Fruit fly (Drosophila melanogaster) whole organism, prepupa: ENCODE results near the gene Trmt61.

Source experiments
- Blimp-1 ChIP-seq: fragments of 200-800 bp; sonication (Bioruptor generic); optimal IDR thresholded peaks from 3 replicates; lab custom pipeline; 2017; ENCODE audit warnings: missing biosample characterization, missing genetic modification characterization, mild to moderate bottlenecking, moderate library complexity, missing genetic modification reagents
- CG10631 ChIP-seq: fragments of 200-800 bp; sonication (Bioruptor generic); optimal IDR thresholded peaks from 2 replicates; lab custom pipeline; 2016; ENCODE audit warnings: missing biosample characterization, missing genetic modification characterization
- CG10669 ChIP-seq: fragments of 200-800 bp; sonication (Bioruptor generic); optimal IDR thresholded peaks from 3 replicates; lab custom pipeline; 2018; ENCODE audit warnings: missing biosample characterization, mild to moderate bottlenecking, missing genetic modification characterization, moderate library complexity
- CG11294 ChIP-seq: fragments of 200-800 bp; sonication (Bioruptor generic); IDR thresholded peaks from 2 replicates; pipeline ENCODE4 v1.3.6; 2022; ENCODE audit warnings: missing biosample characterization, missing genetic modification characterization
- CG11762 ChIP-seq: fragments of 200-800 bp; sonication (Bioruptor generic); optimal IDR thresholded peaks from 3 replicates; lab custom pipeline; 2016; ENCODE audit warnings: missing biosample characterization, missing genetic modification characterization; ENCODE audit not compliant: insufficient read depth
- CG15336 ChIP-seq: fragments of 200-800 bp; sonication (Bioruptor generic); IDR thresholded peaks from 2 replicates; pipeline ENCODE4 v1.3.6; 2022; ENCODE audit warnings: missing biosample characterization, missing genetic modification characterization
- CG1621 ChIP-seq: fragments of 200-800 bp; sonication (Bioruptor generic); optimal IDR thresholded peaks from 3 replicates; lab custom pipeline; 2018; ENCODE audit warnings: missing biosample characterization, mild to moderate bottlenecking, missing genetic modification characterization
- CG16779 ChIP-seq: fragments of 200-800 bp; sonication (Bioruptor generic); optimal IDR thresholded peaks from 3 replicates; lab custom pipeline; 2017; ENCODE audit warnings: missing biosample characterization, mild to moderate bottlenecking, missing genetic modification characterization
- CG3032 ChIP-seq: fragments of 200-800 bp; optimal IDR thresholded peaks from 2 replicates; lab custom pipeline; 2019; ENCODE audit warnings: missing biosample characterization, mild to moderate bottlenecking, missing genetic modification characterization, moderate library complexity
- CG32006 ChIP-seq: fragments of 200-800 bp; sonication (Bioruptor generic); optimal IDR thresholded peaks from 3 replicates; lab custom pipeline; 2017; ENCODE audit warnings: missing biosample characterization, mild to moderate bottlenecking, missing genetic modification characterization
- CG34406 ChIP-seq: fragments of 200-800 bp; sonication (Bioruptor generic); optimal IDR thresholded peaks from 3 replicates; lab custom pipeline; 2016; ENCODE audit warnings: missing biosample characterization, missing genetic modification characterization
- CG3919 ChIP-seq: fragments of 200-800 bp; sonication (Bioruptor generic); optimal IDR thresholded peaks from 3 replicates; lab custom pipeline; 2016; ENCODE audit warnings: missing biosample characterization, missing genetic modification characterization
- CG6163 ChIP-seq: fragments of 200-800 bp; sonication (Bioruptor generic); IDR thresholded peaks from 3 replicates; pipeline ENCODE4 v1.3.6; 2022; ENCODE audit warnings: missing biosample characterization, missing genetic modification characterization
- CG6276 ChIP-seq: fragments of 200-800 bp; sonication (Bioruptor generic); optimal IDR thresholded peaks from 2 replicates; lab custom pipeline; 2017; ENCODE audit warnings: missing biosample characterization, mild to moderate bottlenecking, missing genetic modification characterization
- CG6808 ChIP-seq: fragments of 200-800 bp; sonication (Bioruptor generic); optimal IDR thresholded peaks from 3 replicates; lab custom pipeline; 2017; ENCODE audit warnings: missing biosample characterization, missing genetic modification characterization, mild to moderate bottlenecking, moderate library complexity, missing genetic modification reagents
- CG6854 ChIP-seq: fragments of 200-800 bp; sonication (Bioruptor generic); optimal IDR thresholded peaks from 2 replicates; lab custom pipeline; 2017; ENCODE audit warnings: missing biosample characterization, mild to moderate bottlenecking, missing genetic modification characterization
- CG8119 ChIP-seq: fragments of 200-800 bp; sonication (Bioruptor generic); IDR thresholded peaks from 3 replicates; pipeline ENCODE4 v1.3.6; 2022; ENCODE audit warnings: missing biosample characterization, missing genetic modification characterization
- CG8319 ChIP-seq: fragments of 200-800 bp; sonication (Bioruptor generic); optimal IDR thresholded peaks from 3 replicates; lab custom pipeline; 2016; ENCODE audit warnings: missing biosample characterization, missing genetic modification characterization
- Eip75B ChIP-seq: fragments of 200-800 bp; sonication (Bioruptor generic); optimal IDR thresholded peaks from 3 replicates; lab custom pipeline; 2016; ENCODE audit warnings: missing biosample characterization, missing genetic modification characterization
- Eip78C ChIP-seq: fragments of 200-800 bp; sonication (Bioruptor generic); peaks from one replicate; lab custom pipeline; 2016; ENCODE audit warnings: missing biosample characterization, missing genetic modification characterization
- Ets21C ChIP-seq: fragments of 200-800 bp; sonication (Bioruptor generic); optimal IDR thresholded peaks from 3 replicates; lab custom pipeline; 2016; ENCODE audit warnings: missing biosample characterization, missing genetic modification characterization
- Ets96B ChIP-seq: fragments of 200-800 bp; optimal IDR thresholded peaks from 2 replicates; lab custom pipeline; 2019; ENCODE audit warnings: missing biosample characterization, mild to moderate bottlenecking, missing genetic modification characterization, moderate library complexity
- Hr39 ChIP-seq: fragments of 200-800 bp; sonication (Bioruptor generic); optimal IDR thresholded peaks from 2 replicates; lab custom pipeline; 2016; ENCODE audit warnings: missing biosample characterization, missing genetic modification characterization
- Hr4 ChIP-seq: fragments of 200-800 bp; sonication (Bioruptor generic); optimal IDR thresholded peaks from 3 replicates; lab custom pipeline; 2016; ENCODE audit warnings: missing biosample characterization, missing genetic modification characterization
- Met ChIP-seq: fragments of 200-800 bp; sonication (Bioruptor generic); optimal IDR thresholded peaks from 3 replicates; lab custom pipeline; 2016; ENCODE audit warnings: missing biosample characterization, missing genetic modification characterization
- Smox ChIP-seq: fragments of 200-800 bp; sonication (Bioruptor generic); optimal IDR thresholded peaks from 3 replicates; lab custom pipeline; 2016; ENCODE audit warnings: missing biosample characterization, missing genetic modification characterization
- Sox14 ChIP-seq: fragments of 200-800 bp; sonication (Bioruptor generic); optimal IDR thresholded peaks from 3 replicates; lab custom pipeline; 2016; ENCODE audit warnings: missing biosample characterization, missing genetic modification characterization
- Sox15 ChIP-seq: fragments of 200-800 bp; sonication (Bioruptor generic); optimal IDR thresholded peaks from 3 replicates; lab custom pipeline; 2016; ENCODE audit warnings: missing biosample characterization, missing genetic modification characterization
- achi ChIP-seq: fragments of 200-800 bp; sonication (Bioruptor generic); optimal IDR thresholded peaks from 3 replicates; lab custom pipeline; 2016; ENCODE audit warnings: missing biosample characterization, missing genetic modification characterization
- acj6 ChIP-seq: fragments of 200-800 bp; sonication (Bioruptor generic); optimal IDR thresholded peaks from 3 replicates; lab custom pipeline; 2016; ENCODE audit warnings: missing biosample characterization, missing genetic modification characterization
- dac ChIP-seq: fragments of 200-800 bp; sonication (Bioruptor generic); optimal IDR thresholded peaks from 2 replicates; lab custom pipeline; 2017; ENCODE audit warnings: missing biosample characterization, mild to moderate bottlenecking, missing genetic modification characterization
- dsx ChIP-seq: fragments of 200-800 bp; optimal IDR thresholded peaks from 3 replicates; lab custom pipeline; 2019; ENCODE audit warnings: missing biosample characterization, mild to moderate bottlenecking, missing genetic modification characterization, moderate library complexity; ENCODE audit not compliant: poor library complexity, severe bottlenecking
- esn ChIP-seq: fragments of 200-800 bp; sonication (Bioruptor generic); optimal IDR thresholded peaks from 2 replicates; lab custom pipeline; 2016; ENCODE audit warnings: missing biosample characterization, mild to moderate bottlenecking, missing genetic modification characterization, moderate library complexity
- fkh ChIP-seq: fragments of 200-800 bp; sonication (Bioruptor generic); optimal IDR thresholded peaks from 3 replicates; lab custom pipeline; 2017; ENCODE audit warnings: missing biosample characterization, mild to moderate bottlenecking, missing genetic modification characterization, moderate library complexity
- lz ChIP-seq: fragments of 200-800 bp; sonication (Bioruptor generic); optimal IDR thresholded peaks from 3 replicates; lab custom pipeline; 2016; ENCODE audit warnings: missing biosample characterization, missing genetic modification characterization
- net ChIP-seq: fragments of 200-800 bp; sonication (Bioruptor generic); optimal IDR thresholded peaks from 3 replicates; lab custom pipeline; 2016; ENCODE audit warnings: missing biosample characterization, missing genetic modification characterization
- pdm3 ChIP-seq: fragments of 200-800 bp; sonication (Bioruptor generic); optimal IDR thresholded peaks from 3 replicates; lab custom pipeline; 2016; ENCODE audit warnings: missing biosample characterization, missing genetic modification characterization
- salr ChIP-seq, 2 experiments: fragments of 200-800 bp; sonication (Bioruptor generic); optimal IDR thresholded peaks; 3 replicates each; lab custom pipeline; 2016 to 2018; ENCODE audit warnings: missing biosample characterization in 2 of 2, missing genetic modification characterization in 2 of 2, mild to moderate bottlenecking in 1 of 2
- ss ChIP-seq, 2 experiments: fragments of 200-800 bp; sonication (Bioruptor generic); optimal IDR thresholded peaks; 2 replicates in 1 of 2; 3 replicates in 1 of 2; lab custom pipeline; 2017 to 2018; ENCODE audit warnings: mild to moderate bottlenecking in 2 of 2, missing biosample characterization in 2 of 2, missing genetic modification characterization in 2 of 2, moderate library complexity in 1 of 2
- svp ChIP-seq: fragments of 200-800 bp; sonication (Bioruptor generic); peaks from one replicate; lab custom pipeline; 2016; ENCODE audit warnings: missing biosample characterization, missing genetic modification characterization
- topi ChIP-seq: fragments of 200-800 bp; sonication (Bioruptor generic); optimal IDR thresholded peaks from 3 replicates; lab custom pipeline; 2016; ENCODE audit warnings: missing biosample characterization, missing genetic modification characterization
- vri ChIP-seq: fragments of 200-800 bp; sonication (Bioruptor generic); optimal IDR thresholded peaks from 3 replicates; lab custom pipeline; 2016; ENCODE audit warnings: missing biosample characterization, mild to moderate bottlenecking, missing genetic modification characterization

The Trmt61 gene

dm6 chr3R:26014262-26014833 is 44.9 kb upstream of the Trmt61 start, which contains the start of gene Kaz-m1:
TSS of gene Kaz-m1 (plus strand) at chr3R:26014721.
- no peak for TF ChIP-seq CG6808 (GFP tag; lab: Kevin White, UChicago)
- no peak for TF ChIP-seq fkh (GFP tag; lab: Kevin White, UChicago)
- no peak for TF ChIP-seq pdm3 (GFP tag; lab: Kevin White, UChicago)
- TF ChIP-seq dsx (GFP tag; lab: Kevin White, UChicago), result peak; percentile 22
- no peak for TF ChIP-seq svp (GFP tag; lab: Kevin White, UChicago)
- no peak for TF ChIP-seq CG8319
- TF ChIP-seq lz (GFP tag; lab: Kevin White, UChicago), result no peak
- no peak for TF ChIP-seq CG8119 (GFP tag; lab: Robert Waterston, UW)
- TF ChIP-seq CG1621 (tag; lab: Kevin White, UChicago), result no peak
- TF ChIP-seq net, result no peak
- TF ChIP-seq CG10631 (GFP tag; lab: Kevin White, UChicago), result peak; percentile 28
- TF ChIP-seq Eip78C (GFP tag; lab: Kevin White, UChicago), result peak; percentile 27
- no peak for TF ChIP-seq CG3919
- no peak for TF ChIP-seq vri (GFP tag; lab: Kevin White, UChicago)
- TF ChIP-seq Ets96B, result peak; percentile 22
- peak; percentile 29 for TF ChIP-seq CG3032 (tag; lab: Kevin White, UChicago)
- no peak for TF ChIP-seq achi (GFP tag; lab: Kevin White, UChicago)
- no peak for TF ChIP-seq Hr4 (GFP tag; lab: Kevin White, UChicago)
- TF ChIP-seq CG10669, result no peak

dm6 chr3R:26017294-26017770 is 42.0 kb upstream of the Trmt61 start:
- TF ChIP-seq Sox14 (GFP tag; lab: Kevin White, UChicago), result no peak
- no peak for TF ChIP-seq lz (GFP tag; lab: Kevin White, UChicago)
- TF ChIP-seq achi (GFP tag; lab: Kevin White, UChicago), result no peak
- 0 out of 3 replicates have a peak, but pooled peaks have one; percentile 27 for TF ChIP-seq CG6163
- TF ChIP-seq Hr4 (GFP tag; lab: Kevin White, UChicago), result no peak
- TF ChIP-seq Eip75B (GFP tag; lab: Kevin White, UChicago), result no peak
- TF ChIP-seq ss (GFP tag; optimal IDR thresholded peaks at IDR 0.05; lab: Kevin White, UChicago), result no peak
- TF ChIP-seq CG11294 (GFP tag; lab: Robert Waterston, UW), result no peak
- no peak for TF ChIP-seq CG34406

- TF ChIP-seq CG15336 (GFP tag; lab: Robert Waterston, UW) (peak; percentile 85), topi (GFP tag; lab: Kevin White, UChicago) (peak; percentile 84), CG16779 (tag; lab: Kevin White, UChicago) (peak; percentile 84), Hr4 (GFP tag; lab: Kevin White, UChicago) (peak; percentile 61), CG6854 (GFP tag; lab: Kevin White, UChicago) (peak; percentile 90), Ets21C (GFP tag; lab: Kevin White, UChicago) (peak; percentile 18), Sox15 (peak; percentile 83), CG6163 (peak; percentile 74; the same call in 2 of the 3 replicates), Met (GFP tag; lab: Kevin White, UChicago) (peak; percentile 84), CG6808 (GFP tag; lab: Kevin White, UChicago) (peak; percentile 96), Ets96B (peak; percentile 94), Hr39 (peak; percentile 25), Sox14 (GFP tag; lab: Kevin White, UChicago) (peak; percentile 70), acj6 (GFP tag; lab: Kevin White, UChicago) (peak; percentile 92), Smox (GFP tag; lab: Kevin White, UChicago) (peak; percentile 79), CG1621 (tag; lab: Kevin White, UChicago) (peak; percentile 77), CG3919 (peak; percentile 91), salr (GFP tag; optimal IDR thresholded peaks at IDR 0.05; lab: Kevin White, UChicago) (peak; percentile 53 to 89), CG32006 (peak; percentile 88), vri (GFP tag; lab: Kevin White, UChicago) (peak; percentile 64), CG11762 (GFP tag; lab: Kevin White, UChicago) (peak; percentile 81), achi (GFP tag; lab: Kevin White, UChicago) (peak; percentile 93), CG8119 (GFP tag; lab: Robert Waterston, UW) (peak; percentile 90), dac (GFP tag; lab: Kevin White, UChicago) (peak; percentile 64), fkh (GFP tag; lab: Kevin White, UChicago) (peak; percentile 63), CG6276 (GFP tag; lab: Kevin White, UChicago) (peak; percentile 75), Blimp-1 (GFP tag; lab: Kevin White, UChicago) (peak; percentile 86), CG8319 (peak; percentile 85), esn (peak; percentile 92)
Measured at dm6 chr3R:26017771-26018731, 41.2 kb upstream of the Trmt61 start.
